Worm (Caenorhabditis elegans): ENCODE measurements around the gene pgp-4.
A peak's percentile ranks its signal among the peaks of the same experiment; 100 is the strongest.

DNA sequence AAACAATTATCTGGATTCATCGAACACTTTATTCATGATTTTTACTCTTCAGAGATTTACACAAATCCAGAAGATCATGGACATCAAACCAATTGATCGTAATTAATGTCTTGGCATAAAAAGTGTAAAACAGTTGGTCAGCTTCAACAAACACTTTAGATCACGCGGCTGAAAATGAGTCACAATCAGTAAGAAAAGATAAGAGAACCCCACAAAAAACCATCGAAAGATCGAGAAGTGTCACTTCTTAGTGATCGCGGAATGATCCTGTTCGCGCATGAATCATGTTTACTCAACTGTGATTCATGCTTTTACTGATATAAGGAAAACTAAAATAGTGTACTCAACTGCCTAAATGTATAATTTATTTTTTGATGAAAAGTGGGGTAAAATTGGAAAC is 51.8 kb downstream of the pgp-4 start:
- no peak for TF ChIP-seq lsy-12 (tag; optimal IDR thresholded peaks at IDR 0.05)
- no peak for TF ChIP-seq snpc-4 (tag; optimal IDR thresholded peaks at IDR 0.05)
- no peak for TF ChIP-seq nhr-237 (tag; optimal IDR thresholded peaks at IDR 0.05)
- no peak for TF ChIP-seq ama-1 (optimal IDR thresholded peaks at IDR 0.05)
- TF ChIP-seq unc-39 (tag; optimal IDR thresholded peaks at IDR 0.05), result no peak
- no peak for TF ChIP-seq ceh-82 (tag; optimal IDR thresholded peaks at IDR 0.05)
- peak; percentile 71 for TF ChIP-seq fos-1 (tag; optimal IDR thresholded peaks at IDR 0.05)
- no peak for TF ChIP-seq zag-1 (tag; optimal IDR thresholded peaks at IDR 0.05)
- no peak for TF ChIP-seq nhr-76 (tag; optimal IDR thresholded peaks at IDR 0.05)
- TF ChIP-seq skn-1 (tag; optimal IDR thresholded peaks at IDR 0.05), result no peak
- no peak for TF ChIP-seq nhr-77 (tag; optimal IDR thresholded peaks at IDR 0.05)

Measured in whole organism, L3 larva.